Worm (Caenorhabditis elegans) whole organism, early embryonic: ENCODE results near the gene F59E12.15.

Experiments used
- B0310.2 ChIP-seq: sonication (generic microtip); optimal IDR thresholded peaks from 2 replicates; lab custom pipeline; 2016; ENCODE audit warnings: mild to moderate bottlenecking, missing genetic modification characterization, missing compliant biosample characterization
- F13C5.2 ChIP-seq: sonication (generic microtip); optimal IDR thresholded peaks from 2 replicates; lab custom pipeline; 2017; ENCODE audit warnings: mild to moderate bottlenecking, missing genetic modification characterization, inconsistent platforms, missing compliant biosample characterization
- aly-1 ChIP-seq: sonication (generic microtip); optimal IDR thresholded peaks from 2 replicates; lab custom pipeline; 2016; ENCODE audit warnings: missing genetic modification characterization, missing compliant biosample characterization
- ama-1 ChIP-seq: fragments of 150-350 bp; optimal IDR thresholded peaks from 2 replicates; lab custom pipeline; 2014
- ceh-13 ChIP-seq: fragments of 200-800 bp; sonication (Bioruptor generic); optimal IDR thresholded peaks from 2 replicates; lab custom pipeline; 2018; ENCODE audit warnings: mild to moderate bottlenecking, missing genetic modification characterization, missing compliant biosample characterization
- ceh-36 ChIP-seq: sonication (generic microtip); optimal IDR thresholded peaks from 2 replicates; lab custom pipeline; 2016; ENCODE audit warnings: missing genetic modification characterization, inconsistent platforms, missing compliant biosample characterization
- ets-7 ChIP-seq: sonication (generic microtip); optimal IDR thresholded peaks from 2 replicates; lab custom pipeline; 2016; ENCODE audit warnings: missing genotype, missing genetic modification characterization, missing compliant biosample characterization
- flt-1 ChIP-seq: fragments of 200-800 bp; sonication (Bioruptor generic); IDR thresholded peaks from 2 replicates; pipeline ENCODE4 v1.3.6; 2022; ENCODE audit warnings: missing genetic modification characterization, missing compliant biosample characterization
- hmbx-1 ChIP-seq: sonication (generic microtip); optimal IDR thresholded peaks from 2 replicates; lab custom pipeline; 2016; ENCODE audit warnings: mild to moderate bottlenecking, missing genetic modification characterization, missing compliant biosample characterization
- hmg-4 ChIP-seq: fragments of 200-800 bp; sonication (Bioruptor generic); optimal IDR thresholded peaks from 2 replicates; lab custom pipeline; 2018; ENCODE audit warnings: mild to moderate bottlenecking, missing genetic modification characterization, missing compliant biosample characterization
- hnd-1 ChIP-seq: sonication (generic microtip); optimal IDR thresholded peaks from 2 replicates; lab custom pipeline; 2016; ENCODE audit warnings: missing genetic modification characterization, missing compliant biosample characterization
- pes-1 ChIP-seq: fragments of 200-800 bp; sonication (Bioruptor generic); IDR thresholded peaks from 2 replicates; pipeline ENCODE4 v1.3.6; 2022; ENCODE audit warnings: missing genetic modification reagents, missing genetic modification characterization, missing compliant biosample characterization
- scrt-1 ChIP-seq: fragments of 200-800 bp; sonication (Bioruptor generic); IDR thresholded peaks from 2 replicates; pipeline ENCODE4 v1.3.6; 2022; ENCODE audit warnings: missing genetic modification characterization, missing compliant biosample characterization
- sea-1 ChIP-seq: fragments of 200-800 bp; sonication (Bioruptor generic); conservative IDR thresholded peaks from 2 replicates; pipeline ENCODE4 v1.3.6; 2022; ENCODE audit warnings: missing genetic modification characterization, missing compliant biosample characterization
- tbx-11 ChIP-seq: fragments of 200-800 bp; sonication (Bioruptor generic); IDR thresholded peaks from 2 replicates; pipeline ENCODE4 v1.3.6; 2022; ENCODE audit warnings: missing genetic modification characterization, missing compliant biosample characterization
- tbx-37 ChIP-seq: fragments of 200-800 bp; sonication (Bioruptor generic); conservative IDR thresholded peaks from 2 replicates; pipeline ENCODE4 v1.3.6; 2022; ENCODE audit warnings: missing genetic modification reagents, missing genetic modification characterization, missing compliant biosample characterization
- tra-4 ChIP-seq: sonication (generic microtip); optimal IDR thresholded peaks from 2 replicates; lab custom pipeline; 2017; ENCODE audit warnings: missing genetic modification characterization, missing compliant biosample characterization

The F59E12.15 gene

DNA sequence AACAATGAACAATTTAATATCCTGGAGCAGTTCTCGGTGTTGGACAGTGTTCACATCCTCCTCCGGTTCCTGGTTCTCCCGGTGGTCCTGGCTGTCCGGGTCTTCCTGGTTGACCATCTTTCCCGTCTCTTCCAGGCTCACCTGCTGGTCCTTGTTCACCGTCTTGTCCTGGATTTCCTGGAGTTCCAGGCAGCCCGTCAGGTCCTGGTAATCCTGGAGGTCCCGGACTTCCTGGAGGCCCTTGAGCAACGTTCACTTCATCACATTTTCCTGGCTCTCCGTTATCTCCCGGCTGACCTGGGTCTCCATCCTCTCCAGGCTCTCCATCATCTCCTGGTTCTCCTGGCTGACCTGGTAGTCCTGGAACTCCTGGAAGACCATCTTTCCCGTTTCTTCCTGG, 23.2 kb upstream of the F59E12.15 start:
- TF ChIP-seq aly-1 (tag; lab: Kevin White, UChicago) (peak; percentile 16), hmbx-1 (tag; lab: Kevin White, UChicago) (no peak)

DNA sequence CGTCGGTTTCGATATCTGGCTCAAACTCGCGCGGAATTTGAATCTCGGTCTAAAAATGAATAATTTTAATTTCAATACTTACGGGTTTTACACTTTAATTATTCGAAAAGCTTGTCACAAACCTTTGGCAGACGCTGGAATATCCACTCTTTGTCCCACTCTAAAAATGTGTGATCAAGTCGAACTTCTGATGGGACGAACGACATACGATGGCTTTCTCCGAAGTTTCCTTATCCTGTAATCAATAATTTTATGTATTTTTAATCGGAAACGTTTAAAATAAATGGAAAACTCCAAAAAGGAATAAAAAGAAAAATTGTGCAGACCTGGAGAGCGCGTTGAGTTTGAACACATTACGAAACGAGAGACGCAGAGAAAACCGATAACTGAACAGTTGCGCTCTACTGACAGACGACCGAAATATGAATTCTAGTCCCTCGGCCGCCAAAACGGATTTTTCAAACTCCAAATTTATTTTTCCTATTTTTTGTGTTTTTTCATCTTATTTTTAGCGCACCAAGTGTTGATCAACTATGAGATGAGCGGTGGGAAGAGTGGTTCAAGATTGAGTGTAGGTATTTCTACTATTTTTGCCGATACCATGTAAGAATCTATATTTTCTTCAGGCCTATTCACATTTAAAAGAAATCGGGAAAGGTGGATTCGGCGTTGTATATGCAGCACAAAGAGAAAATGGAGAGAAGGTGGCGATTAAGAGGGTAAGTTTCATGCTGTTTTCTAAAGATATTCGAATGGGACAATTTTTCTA, 21.2 kb upstream of the F59E12.15 start, which contains the start of the genes sam-4, F59E12.17 and zyg-1:
TSS of gene sam-4 (minus strand) at position 51 of the 769 bp plus-strand sequence.
TSS of gene F59E12.17 (minus strand) at position 235 of the 769 bp plus-strand sequence.
TSS of gene zyg-1 (plus strand) at position 513 of the 769 bp plus-strand sequence.
- TF ChIP-seq tbx-37 (GFP tag; lab: Robert Waterston, UW) (peak; percentile 59), aly-1 (tag; lab: Kevin White, UChicago) (no peak), ets-7 (tag; lab: Kevin White, UChicago) (no peak), sea-1 (GFP tag; lab: Robert Waterston, UW) (no peak), F13C5.2 (peak; percentile 16), pes-1 (GFP tag; lab: Robert Waterston, UW) (peak; percentile 59; the same call in 1 of the 2 replicates)

DNA sequence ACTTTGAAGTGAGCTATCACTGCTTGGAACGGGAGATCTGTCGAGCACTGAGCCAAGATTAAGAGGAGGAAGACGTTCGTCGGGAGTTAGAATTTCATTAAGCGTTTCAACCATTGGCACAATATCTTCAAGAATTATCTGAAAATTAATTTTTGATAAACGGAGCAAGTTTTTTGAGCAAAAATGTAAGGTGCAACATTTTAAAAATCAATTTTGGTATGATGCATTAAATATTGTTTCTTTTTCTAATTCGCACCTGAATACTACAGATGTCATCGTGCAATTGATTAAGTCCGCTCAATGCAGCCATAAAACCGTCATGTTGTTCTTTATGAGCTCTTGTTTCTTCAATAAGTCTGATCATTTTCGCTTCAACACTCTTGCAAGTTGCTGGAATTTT, 20.1 kb upstream of the F59E12.15 start, which contains the start of gene ddl-1:
TSS of gene ddl-1 (minus strand) at position 101 of the 400 bp plus-strand sequence.
- no peak for TF ChIP-seq scrt-1 (GFP tag; lab: Robert Waterston, UW)
- TF ChIP-seq hmg-4 (GFP tag; lab: Kevin White, UChicago) = no peak
- no peak for TF ChIP-seq sea-1 (GFP tag; lab: Robert Waterston, UW)
- TF ChIP-seq aly-1 (tag; lab: Kevin White, UChicago) = no peak
- TF ChIP-seq pes-1 (GFP tag; lab: Robert Waterston, UW) = no peak

DNA sequence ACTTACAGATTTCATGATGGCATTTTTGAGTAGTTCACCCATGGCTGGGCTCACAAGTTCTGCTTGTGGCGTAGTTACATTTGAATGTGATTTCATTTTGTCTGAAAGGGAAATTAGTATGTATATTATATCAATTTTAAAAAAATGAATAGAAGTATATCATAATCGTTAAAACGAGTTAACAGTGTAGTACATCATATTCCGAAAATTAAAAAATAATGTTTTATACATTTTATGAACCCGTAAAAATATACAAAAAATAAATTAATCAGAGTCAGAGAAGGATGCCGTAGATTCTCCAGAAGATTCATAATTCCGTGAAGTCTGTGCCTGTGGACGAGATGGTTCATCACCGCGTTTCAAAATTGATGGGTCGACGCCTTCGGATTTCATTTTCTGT, 18.8 kb upstream of the F59E12.15 start, which contains the start of gene F59E12.9:
TSS of gene F59E12.9 (minus strand) at position 101 of the 400 bp plus-strand sequence.
- no peak for TF ChIP-seq sea-1 (GFP tag; lab: Robert Waterston, UW)
- TF ChIP-seq F13C5.2 = no peak
- TF ChIP-seq scrt-1 (GFP tag; lab: Robert Waterston, UW) = no peak
- TF ChIP-seq hnd-1 (tag; lab: Kevin White, UChicago) = no peak
- TF ChIP-seq aly-1 (tag; lab: Kevin White, UChicago) = no peak

DNA sequence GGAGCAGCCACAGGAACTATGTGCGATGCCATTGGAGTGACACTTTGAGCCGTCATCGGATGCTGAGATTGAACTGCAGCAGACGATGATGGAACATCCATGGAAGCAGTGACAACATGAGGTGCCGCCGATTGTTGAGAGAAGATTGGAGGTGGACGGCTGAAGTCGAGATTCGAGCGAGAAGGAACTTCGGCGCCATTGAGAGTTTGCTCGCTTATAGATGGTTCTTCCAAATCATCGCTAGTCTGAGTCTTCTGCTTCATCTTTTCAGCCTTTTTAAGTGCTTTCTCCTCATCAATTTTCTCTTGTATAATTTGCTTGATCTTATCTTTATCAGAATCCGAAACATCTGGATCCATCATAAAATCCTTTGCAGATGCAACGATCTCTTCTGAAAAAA, 13.9 kb upstream of the F59E12.15 start:
- no peak for TF ChIP-seq ceh-13
- TF ChIP-seq tbx-11 (GFP tag; lab: Robert Waterston, UW) = no peak
- TF ChIP-seq F13C5.2 = no peak
- no peak for TF ChIP-seq hmbx-1 (tag; lab: Kevin White, UChicago)
- no peak for TF ChIP-seq flt-1
- no peak for TF ChIP-seq hmg-4 (GFP tag; lab: Kevin White, UChicago)
- no peak for TF ChIP-seq ceh-36 (tag; lab: Kevin White, UChicago)
- no peak for TF ChIP-seq tbx-37 (GFP tag; lab: Robert Waterston, UW)
- no peak for TF ChIP-seq sea-1 (GFP tag; lab: Robert Waterston, UW)
- no peak for TF ChIP-seq ets-7 (tag; lab: Kevin White, UChicago)
- no peak for TF ChIP-seq tra-4
- TF ChIP-seq hnd-1 (tag; lab: Kevin White, UChicago) = no peak
- TF ChIP-seq scrt-1 (GFP tag; lab: Robert Waterston, UW) = no peak
- no peak for TF ChIP-seq B0310.2 (tag; lab: Kevin White, UChicago)
- no peak for TF ChIP-seq aly-1 (tag; lab: Kevin White, UChicago)
- TF ChIP-seq pes-1 (GFP tag; lab: Robert Waterston, UW) = no peak
- no peak for TF ChIP-seq ama-1 (lab: Kevin White, UChicago)

DNA sequence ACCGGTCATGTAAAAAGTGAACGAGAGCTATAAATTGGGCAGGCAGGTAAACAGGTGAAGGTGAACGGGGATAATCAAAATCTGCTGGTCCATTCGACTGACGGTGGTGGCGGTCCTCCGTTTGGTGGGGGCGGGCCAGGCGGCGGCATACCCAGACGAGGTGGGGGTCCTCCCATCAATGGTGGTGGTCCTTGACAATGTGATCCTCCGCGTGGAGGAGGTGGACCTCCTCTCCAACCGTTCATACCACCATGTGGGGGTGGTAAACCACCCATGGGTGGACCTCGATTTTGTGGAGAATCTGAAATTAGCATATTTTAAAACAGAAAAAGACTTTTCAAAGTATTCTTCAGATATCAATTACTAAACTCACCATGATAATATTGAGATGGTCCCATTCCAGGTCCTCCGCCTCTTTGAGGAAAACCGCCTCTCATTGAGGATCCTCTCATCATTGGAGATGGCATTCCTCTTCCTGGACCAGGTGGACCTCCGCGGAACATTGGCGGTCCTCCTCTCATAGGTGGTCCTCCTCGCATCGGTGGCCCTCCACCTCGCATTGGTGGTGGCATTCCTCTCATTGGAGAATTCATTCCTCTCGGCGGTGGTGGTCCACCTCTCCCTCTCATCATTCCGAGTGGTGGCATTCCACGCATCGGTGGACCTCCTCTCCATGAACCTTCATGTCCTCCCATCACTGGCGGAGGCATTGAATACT, 12.3 kb upstream of the F59E12.15 start:
- no peak for TF ChIP-seq sea-1 (GFP tag; lab: Robert Waterston, UW)

DNA sequence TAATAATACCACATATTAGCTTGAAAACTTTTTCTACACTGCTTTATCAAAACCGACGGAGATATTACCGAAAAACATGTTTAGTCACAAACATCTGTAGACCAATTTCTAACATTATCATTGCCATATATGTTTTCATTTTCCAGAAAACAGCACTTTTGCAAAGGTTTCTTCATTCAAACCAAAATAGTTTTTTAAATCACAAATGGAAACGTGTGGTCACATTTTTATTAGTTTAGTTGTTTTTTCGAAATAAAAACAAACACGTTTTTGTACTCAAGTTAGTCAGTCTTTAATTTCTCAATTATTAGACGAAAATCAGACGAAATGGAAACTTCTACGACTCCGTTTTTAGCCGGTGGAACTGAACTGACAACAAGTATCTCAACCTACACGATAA, 9.9 kb upstream of the F59E12.15 start, which contains the start of gene F59E12.3:
TSS of gene F59E12.3 (plus strand) at position 301 of the 400 bp plus-strand sequence.
- TF ChIP-seq hmg-4 (GFP tag; lab: Kevin White, UChicago) = no peak
- TF ChIP-seq tra-4 = no peak
- TF ChIP-seq sea-1 (GFP tag; lab: Robert Waterston, UW) = no peak
- no peak for TF ChIP-seq ets-7 (tag; lab: Kevin White, UChicago)

DNA sequence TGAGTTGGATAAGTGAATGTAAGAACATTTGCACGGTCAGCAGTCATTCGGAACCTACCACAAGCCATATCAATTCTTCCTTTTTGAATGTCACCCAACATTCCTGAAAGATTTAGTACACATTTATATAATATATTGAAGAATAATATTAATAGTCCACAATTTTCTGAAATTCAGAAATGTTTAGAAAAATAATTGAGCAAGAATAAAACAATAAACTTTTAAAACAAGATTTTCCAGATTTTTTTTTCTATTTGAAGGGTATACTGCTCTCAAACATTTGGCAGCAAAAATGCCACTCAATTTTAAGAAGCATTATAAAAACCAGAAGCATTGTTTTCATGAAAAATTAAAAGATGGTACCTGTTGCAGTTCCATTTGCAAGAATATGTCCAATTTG, 8.7 kb upstream of the F59E12.15 start, which contains the start of gene F59E12.8:
TSS of gene F59E12.8 (minus strand) at position 101 of the 400 bp plus-strand sequence.
- no peak for TF ChIP-seq hmg-4 (GFP tag; lab: Kevin White, UChicago)
- no peak for TF ChIP-seq pes-1 (GFP tag; lab: Robert Waterston, UW)
- no peak for TF ChIP-seq B0310.2 (tag; lab: Kevin White, UChicago)
- no peak for TF ChIP-seq ama-1 (lab: Kevin White, UChicago)
- no peak for TF ChIP-seq tra-4
- TF ChIP-seq aly-1 (tag; lab: Kevin White, UChicago) = no peak
- no peak for TF ChIP-seq hmbx-1 (tag; lab: Kevin White, UChicago)
- TF ChIP-seq ceh-13 = no peak
- TF ChIP-seq flt-1 = no peak
- no peak for TF ChIP-seq ets-7 (tag; lab: Kevin White, UChicago)
- no peak for TF ChIP-seq ceh-36 (tag; lab: Kevin White, UChicago)
- TF ChIP-seq sea-1 (GFP tag; lab: Robert Waterston, UW) = no peak
